Fruit fly (Drosophila melanogaster): ENCODE measurements around the gene CG13992.

DNA sequence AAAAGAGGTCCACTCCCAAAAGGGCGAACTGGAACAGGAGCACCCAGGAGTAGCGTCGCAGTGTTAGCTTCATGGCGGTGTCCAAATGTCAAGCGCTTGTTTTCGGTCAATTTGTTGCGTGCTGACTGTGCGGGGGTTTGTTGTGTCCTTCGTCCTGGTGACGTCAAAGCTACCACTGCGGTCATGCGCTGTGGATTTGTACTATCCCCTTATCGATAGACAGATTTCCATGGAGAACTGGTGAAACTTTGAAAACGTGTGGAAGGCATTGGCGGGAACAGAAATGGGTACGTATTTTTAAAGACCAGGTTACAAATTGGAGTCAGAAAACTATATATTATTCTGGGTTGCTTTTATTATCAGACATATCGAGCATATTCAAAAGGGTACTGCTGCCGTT, 11.4 kb downstream of the CG13992 start, which contains the start of gene CG13999:
- no peak for TF ChIP-seq Hr78 (GFP tag; optimal IDR thresholded peaks at IDR 0.05)
- no peak for TF ChIP-seq Fer3 (tag; optimal IDR thresholded peaks at IDR 0.05)
- TF ChIP-seq Six4 (GFP tag; optimal IDR thresholded peaks at IDR 0.05): no peak
- TF ChIP-seq CG13624 (GFP tag; optimal IDR thresholded peaks at IDR 0.05): no peak
- no peak for TF ChIP-seq CG4424 (GFP tag; optimal IDR thresholded peaks at IDR 0.05)
- no peak for TF ChIP-seq CG43689 (GFP tag; IDR thresholded peaks at IDR 0.05)
- TF ChIP-seq ash1 (GFP tag; optimal IDR thresholded peaks at IDR 0.05): no peak
